Fruit fly (Drosophila melanogaster): ENCODE data around the gene HLH4C.

HLH4C gene

DNA sequence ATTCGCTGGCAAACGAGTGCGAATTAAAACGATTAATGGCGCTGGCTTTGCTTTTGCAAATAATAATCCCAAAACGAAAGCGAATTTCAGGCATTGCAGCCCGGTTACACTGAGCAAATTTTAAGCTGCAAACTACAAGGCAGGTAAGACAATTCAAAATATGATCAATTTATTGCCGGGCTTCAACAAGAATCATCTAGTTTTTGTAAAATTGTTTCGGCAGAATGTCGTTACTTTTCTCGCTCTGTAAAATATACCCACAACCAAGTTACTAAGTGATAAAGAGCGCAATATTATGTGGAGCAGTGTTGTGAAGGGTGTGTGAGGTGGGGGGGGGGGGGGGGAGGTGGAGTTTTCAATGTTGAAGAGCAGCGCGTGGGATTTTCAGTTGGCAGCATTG is 32.3 kb downstream of the HLH4C start:
- no peak for TF ChIP-seq noc (tag; optimal IDR thresholded peaks at IDR 0.05)

DNA sequence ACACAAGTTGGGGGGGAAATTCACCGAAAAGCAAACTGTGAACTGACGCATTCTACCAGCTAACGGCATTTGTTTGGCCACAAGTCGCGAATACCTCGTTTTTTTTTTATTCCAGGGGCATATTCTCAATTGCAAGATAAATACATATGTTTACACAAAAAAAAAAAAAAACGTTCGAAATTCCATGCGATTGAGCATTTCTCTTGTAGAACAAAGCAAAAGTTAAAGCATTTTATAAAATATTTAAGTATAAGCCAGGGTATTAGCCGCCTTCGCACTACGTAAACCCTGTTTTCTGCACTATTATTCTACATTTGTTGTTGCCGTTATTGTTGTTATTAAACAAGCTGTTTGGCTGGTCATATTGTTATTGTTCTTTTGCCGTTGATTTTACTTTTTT is 32.9 kb downstream of the HLH4C start:
- TF ChIP-seq noc (tag; optimal IDR thresholded peaks at IDR 0.05) = peak; percentile 65

dm6 chrX:4613613-4614012 is 33.6 kb downstream of the HLH4C start:
- TF ChIP-seq noc (tag; optimal IDR thresholded peaks at IDR 0.05) = no peak

DNA sequence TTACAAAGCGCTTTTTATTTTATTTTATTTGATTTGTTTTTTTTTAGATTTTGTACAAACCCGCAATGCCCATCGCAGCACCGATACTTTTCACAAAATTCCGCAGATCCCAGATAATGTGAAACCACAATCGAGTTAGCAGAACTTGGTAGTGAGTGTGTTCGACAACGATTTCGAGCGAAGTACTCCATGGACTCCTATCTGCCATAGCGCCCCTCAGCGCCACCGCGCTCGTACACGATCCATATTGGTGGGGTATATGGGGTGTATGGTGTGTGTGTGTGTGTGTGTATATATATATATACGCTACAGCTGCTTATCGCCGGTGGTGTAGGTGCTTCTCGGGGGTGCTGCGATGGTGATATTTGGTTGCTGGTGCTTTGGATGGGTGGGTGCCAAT is 34.8 kb downstream of the HLH4C start:
- TF ChIP-seq noc (tag; optimal IDR thresholded peaks at IDR 0.05) = no peak

- peak; percentile 27 for TF ChIP-seq noc (tag; optimal IDR thresholded peaks at IDR 0.05)
These were observed 36.7 kb downstream of the HLH4C start for dm6 chrX:4610481-4610880.

DNA sequence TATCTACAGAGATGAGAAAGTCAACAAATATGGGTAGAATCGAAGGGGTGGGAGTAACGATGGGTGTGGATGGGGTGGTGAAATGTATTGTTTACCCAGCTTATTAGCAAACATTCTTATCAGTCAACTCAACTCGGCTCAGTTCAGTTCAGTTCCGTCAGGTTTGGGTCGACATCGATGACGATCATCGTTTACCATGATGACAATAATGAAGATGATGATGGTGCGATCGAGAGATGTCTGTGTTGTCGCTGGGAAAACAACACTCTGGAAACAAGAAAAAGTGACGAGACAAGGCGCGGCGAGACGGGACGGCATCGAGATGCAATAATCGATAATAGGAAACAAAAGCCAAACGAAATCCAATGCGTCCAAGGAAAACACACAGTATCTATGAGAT is 37.5 kb downstream of the HLH4C start:
- TF ChIP-seq noc (tag; optimal IDR thresholded peaks at IDR 0.05) = no peak

dm6 chrX:4606447-4606846 is 40.8 kb downstream of the HLH4C start:
- no peak for TF ChIP-seq noc (tag; optimal IDR thresholded peaks at IDR 0.05)

DNA sequence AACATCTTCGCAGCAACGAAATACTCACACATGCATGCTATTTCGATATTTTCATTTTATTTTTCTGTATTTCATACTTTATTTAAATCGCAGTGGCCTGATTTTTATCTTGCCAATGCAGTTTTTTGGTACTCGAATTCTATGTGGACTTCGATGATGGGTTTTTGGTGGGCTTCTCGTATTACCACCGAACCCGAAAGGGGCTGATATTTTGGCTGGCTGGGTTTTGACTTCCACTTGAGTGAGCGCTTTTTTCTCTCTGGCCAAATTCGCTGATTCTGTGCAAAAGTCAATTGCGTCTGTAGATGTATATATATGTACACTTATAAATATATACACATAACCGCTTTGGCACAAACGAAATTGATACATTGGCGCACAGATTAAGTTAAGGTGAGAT is 41.9 kb downstream of the HLH4C start:
- no peak for TF ChIP-seq noc (tag; optimal IDR thresholded peaks at IDR 0.05)

- no peak for TF ChIP-seq noc (tag; optimal IDR thresholded peaks at IDR 0.05)
These were observed 42.7 kb downstream of the HLH4C start for dm6 chrX:4604553-4604952.

DNA sequence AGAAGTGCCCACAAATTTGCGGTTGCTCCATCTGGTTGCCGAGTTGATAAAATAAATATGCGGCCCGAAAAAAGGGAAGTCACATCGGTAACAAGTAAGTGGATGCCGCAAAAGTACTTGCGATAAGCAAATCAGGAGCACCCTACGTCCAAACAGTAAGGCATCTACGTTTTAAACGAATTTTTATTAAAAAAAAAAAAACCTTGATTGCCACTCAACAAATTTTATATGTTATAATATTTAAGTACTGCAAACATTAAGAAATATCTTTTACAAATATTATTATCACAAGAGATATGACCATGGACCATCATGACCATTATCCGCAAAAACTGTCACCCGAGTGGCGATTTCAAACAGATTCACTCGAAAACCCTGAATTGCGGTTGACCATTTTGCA is 43.1 kb downstream of the HLH4C start:
- TF ChIP-seq noc (tag; optimal IDR thresholded peaks at IDR 0.05) = peak; percentile 17

- TF ChIP-seq noc (tag; optimal IDR thresholded peaks at IDR 0.05) = no peak
These were observed 47.2 kb downstream of the HLH4C start for dm6 chrX:4599897-4600469.

dm6 chrX:4596467-4597183 is 50.6 kb downstream of the HLH4C start:
- no peak for TF ChIP-seq noc (tag; optimal IDR thresholded peaks at IDR 0.05)
